Worm (Caenorhabditis elegans) whole organism, L1 larva: ENCODE data around the gene pot-1.

Experiments used
- nhr-76 ChIP-seq: sonication (generic microtip); optimal IDR thresholded peaks from 2 replicates; lab custom pipeline; 2017; ENCODE audit warnings: missing biosample characterization, missing genetic modification characterization
- pqm-1 ChIP-seq: sonication (generic microtip); optimal IDR thresholded peaks from 3 replicates; lab custom pipeline; 2017; ENCODE audit warnings: missing biosample characterization, missing genetic modification characterization
- unc-62 ChIP-seq: fragments of 150-350 bp; optimal IDR thresholded peaks from 2 replicates; lab custom pipeline; 2014; ENCODE audit warnings: missing biosample characterization, missing genetic modification reagents, missing genetic modification characterization

ce11 chrIII:7133559-7133958 lies at the start of gene pot-1, which contains the start of gene ggtb-1:
- TF ChIP-seq unc-62 (no peak), pqm-1 (tag; lab: Kevin White, UChicago) (no peak), nhr-76 (tag; lab: Kevin White, UChicago) (no peak)
